Worm (Caenorhabditis elegans) whole organism, midembryonic: ENCODE results near the gene Y116A8C.25.

Source experiments
- T22C8.4 ChIP-seq: fragments of 200-800 bp; sonication (Bioruptor generic); IDR thresholded peaks from 2 replicates; pipeline ENCODE4 v1.3.6; 2022; ENCODE audit warnings: missing genetic modification characterization, missing compliant biosample characterization
- cog-1 ChIP-seq: sonication (generic microtip); optimal IDR thresholded peaks from 2 replicates; lab custom pipeline; 2016; ENCODE audit warnings: missing genetic modification characterization, missing compliant biosample characterization
- flt-1 ChIP-seq: fragments of 200-800 bp; sonication (Bioruptor generic); IDR thresholded peaks from 2 replicates; pipeline ENCODE4 v1.3.6; 2022; ENCODE audit warnings: missing genetic modification characterization, missing compliant biosample characterization
- klf-2 ChIP-seq: fragments of 200-800 bp; sonication (Bioruptor generic); conservative IDR thresholded peaks from 2 replicates; pipeline ENCODE4 v1.3.6; 2022; ENCODE audit warnings: missing genetic modification reagents, missing genetic modification characterization, missing compliant biosample characterization
- med-1 ChIP-seq: sonication (generic microtip); optimal IDR thresholded peaks from 2 replicates; lab custom pipeline; 2017; ENCODE audit warnings: missing genetic modification characterization, mild to moderate bottlenecking, missing compliant biosample characterization, antibody characterized with exemption, missing genetic modification reagents; ENCODE audit not compliant: insufficient read depth
- ref-1 ChIP-seq: fragments of 200-800 bp; sonication (Bioruptor generic); conservative IDR thresholded peaks from 2 replicates; pipeline ENCODE4 v1.3.6; 2022; ENCODE audit warnings: missing genetic modification reagents, missing genetic modification characterization, missing compliant biosample characterization
- tab-1 ChIP-seq: fragments of 200-800 bp; sonication (Bioruptor generic); IDR thresholded peaks from 2 replicates; pipeline ENCODE4 v1.3.6; 2022; ENCODE audit warnings: missing genetic modification characterization, missing compliant biosample characterization
- ztf-23 ChIP-seq: fragments of 200-800 bp; sonication (Bioruptor generic); IDR thresholded peaks from 2 replicates; pipeline ENCODE4 v1.3.6; 2022; ENCODE audit warnings: missing genetic modification reagents, missing genetic modification characterization, missing compliant biosample characterization
- ztf-29 ChIP-seq: fragments of 200-800 bp; sonication (Bioruptor generic); IDR thresholded peaks from 2 replicates; pipeline ENCODE4 v1.3.6; 2022; ENCODE audit warnings: missing genetic modification reagents, missing genetic modification characterization, missing compliant biosample characterization

Gene Y116A8C.25

DNA sequence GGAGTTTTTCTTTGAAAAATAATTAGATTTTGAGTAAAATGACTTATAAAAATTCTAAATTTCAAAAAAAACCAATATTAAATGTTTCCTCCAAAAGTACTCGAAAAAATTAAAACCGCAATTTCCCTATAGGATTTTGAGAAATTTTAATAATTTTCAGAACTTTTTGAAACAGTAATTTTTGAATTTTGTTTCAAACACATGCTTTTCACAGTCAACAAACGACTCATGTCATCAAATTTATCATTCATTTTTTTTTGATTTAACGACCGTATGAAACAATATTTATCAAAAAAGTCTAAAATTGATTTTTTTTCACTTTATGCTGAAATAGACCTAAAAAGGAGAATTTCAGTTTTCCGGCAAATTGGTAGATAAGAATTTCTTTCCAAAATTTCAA is 52.0 kb downstream of the Y116A8C.25 start:
- TF ChIP-seq flt-1 (GFP tag; lab: Robert Waterston, UW) (no peak), tab-1 (no peak), cog-1 (tag; lab: Kevin White, UChicago) (no peak), T22C8.4 (GFP tag; lab: Robert Waterston, UW) (no peak), klf-2 (GFP tag; lab: Robert Waterston, UW) (no peak)

DNA sequence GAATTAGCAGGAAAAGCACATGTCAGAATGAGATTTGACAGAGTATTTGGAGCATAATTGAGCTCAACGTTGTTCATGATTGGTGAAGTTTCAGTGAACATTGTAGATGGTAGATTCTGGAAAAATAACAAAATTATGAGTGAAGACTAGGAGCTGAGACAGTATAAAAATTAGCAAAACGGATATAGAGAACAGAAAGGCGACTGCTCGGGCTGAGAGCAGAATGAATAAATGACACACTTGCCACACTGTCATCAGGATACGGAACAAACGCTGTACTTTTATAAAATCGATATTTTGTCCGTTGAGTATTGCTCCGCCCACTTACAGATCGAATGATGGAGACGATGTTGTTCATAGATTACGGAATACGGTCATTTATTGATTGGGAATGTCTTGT is 53.5 kb downstream of the Y116A8C.25 start, which contains the start of gene dct-13:
Gene dct-13, minus strand, starts transcription at position 101 of the 400 bp plus-strand sequence.
- TF ChIP-seq med-1 = no peak
- no peak for TF ChIP-seq T22C8.4 (GFP tag; lab: Robert Waterston, UW)
- no peak for TF ChIP-seq cog-1 (tag; lab: Kevin White, UChicago)
- no peak for TF ChIP-seq klf-2 (GFP tag; lab: Robert Waterston, UW)
- no peak for TF ChIP-seq flt-1 (GFP tag; lab: Robert Waterston, UW)
- no peak for TF ChIP-seq tab-1
- no peak for TF ChIP-seq ztf-29
- TF ChIP-seq ref-1 = no peak
- TF ChIP-seq ztf-23 (GFP tag; lab: Robert Waterston, UW) = no peak
